Worm (Caenorhabditis elegans): Measurements from ENCODE around the gene mom-2.

DNA sequence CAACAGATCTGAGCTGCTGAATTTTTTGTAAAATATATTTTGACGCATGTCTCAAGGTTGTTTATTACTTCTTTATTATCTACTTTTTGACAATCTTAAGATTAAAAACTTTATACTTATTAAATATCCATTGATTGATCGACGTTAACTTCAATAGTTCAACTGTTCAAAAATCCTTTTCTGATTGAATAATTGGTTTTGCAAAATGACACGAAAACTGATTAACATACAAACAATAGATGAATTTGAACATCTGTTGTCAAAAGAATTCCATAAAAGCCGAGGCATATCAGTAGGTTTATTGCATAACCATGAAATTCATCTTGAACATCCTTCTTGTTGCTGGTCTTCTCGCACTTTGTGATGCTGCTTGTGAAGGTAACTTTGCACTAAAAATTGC is 44.6 kb upstream of the mom-2 start, which contains the start of gene W02D7.12:
- TF ChIP-seq mep-1 (tag; optimal IDR thresholded peaks at IDR 0.05): no peak
- TF ChIP-seq nhr-237 (tag; optimal IDR thresholded peaks at IDR 0.05): no peak
- no peak for TF ChIP-seq sptf-1 (tag; optimal IDR thresholded peaks at IDR 0.05)
- no peak for TF ChIP-seq elt-1 (tag; optimal IDR thresholded peaks at IDR 0.05; ENCODE audit: borderline replicate concordance, insufficient read depth)
- no peak for TF ChIP-seq blmp-1 (tag; optimal IDR thresholded peaks at IDR 0.05)
- TF ChIP-seq unc-39 (tag; optimal IDR thresholded peaks at IDR 0.05): no peak
- no peak for TF ChIP-seq drap-1 (GFP tag; optimal IDR thresholded peaks at IDR 0.05)
